Fruit fly (Drosophila melanogaster): ENCODE results near the gene CG34328.

CG34328 gene

DNA sequence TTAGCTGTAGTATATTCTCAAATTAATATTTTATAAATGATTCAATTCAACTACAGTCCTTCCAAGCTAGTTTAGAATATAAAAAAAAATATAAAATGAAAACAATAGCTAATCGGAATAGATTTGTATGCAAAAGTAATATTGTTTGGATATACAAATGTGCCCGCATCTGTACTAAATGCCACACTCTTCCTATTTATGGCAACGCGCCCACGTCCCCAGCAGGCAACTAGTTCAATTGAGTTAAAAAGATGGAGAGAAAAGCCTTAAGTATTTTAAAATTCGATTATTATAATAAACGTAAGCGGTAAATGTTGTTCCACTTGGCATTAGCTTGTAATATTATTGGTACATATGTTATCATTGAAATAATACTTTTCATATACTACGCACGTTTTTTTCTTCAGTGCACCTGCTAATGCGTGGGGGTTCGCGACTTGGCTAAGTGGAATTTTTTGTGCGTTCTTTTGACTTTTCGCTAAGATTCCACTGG is 5.7 kb upstream of the CG34328 start (continued):
- no peak for TF ChIP-seq nom (GFP tag; optimal IDR thresholded peaks at IDR 0.05)
- peak; percentile 69 for TF ChIP-seq Xbp1 (GFP tag; optimal IDR thresholded peaks at IDR 0.05)
- TF ChIP-seq stc (GFP tag; IDR thresholded peaks at IDR 0.05) = peak; percentile 30; the same call in 1 of the 2 replicates
- peak; percentile 48 for TF ChIP-seq CG10654 (GFP tag; optimal IDR thresholded peaks at IDR 0.05)
- no peak for TF ChIP-seq CG8290 (GFP tag; optimal IDR thresholded peaks at IDR 0.05)
- TF ChIP-seq CG8290 (tag; optimal IDR thresholded peaks at IDR 0.05) = peak in 1 of 2 experiments; percentile 52
- peak; percentile 52 for TF ChIP-seq CG10462 (GFP tag; optimal IDR thresholded peaks at IDR 0.05)
- no peak for TF ChIP-seq chm (GFP tag; IDR thresholded peaks at IDR 0.05)
- peak; percentile 54 for TF ChIP-seq CG1602 (GFP tag; optimal IDR thresholded peaks at IDR 0.05)
- TF ChIP-seq nerfin-1 (tag; optimal IDR thresholded peaks at IDR 0.05) = peak; percentile 64
- peak; percentile 73 for TF ChIP-seq Dbx (GFP tag; IDR thresholded peaks at IDR 0.05)
- no peak for TF ChIP-seq CG7963 (GFP tag; IDR thresholded peaks at IDR 0.05; ENCODE audit: partially characterized antibody)
- peak; percentile 63 for TF ChIP-seq lmd (GFP tag; IDR thresholded peaks at IDR 0.05)
- TF ChIP-seq CG18619 (GFP tag; optimal IDR thresholded peaks at IDR 0.05) = peak; percentile 66
- TF ChIP-seq CG32532 (GFP tag; IDR thresholded peaks at IDR 0.05) = peak; percentile 60; the same call in 1 of the 2 replicates
- TF ChIP-seq B-H2 (GFP tag; optimal IDR thresholded peaks at IDR 0.05) = no peak
- peak; percentile 35 for TF ChIP-seq BtbVII (GFP tag; optimal IDR thresholded peaks at IDR 0.05)
- TF ChIP-seq CG11695 (GFP tag; IDR thresholded peaks at IDR 0.05) = peak; percentile 51; the same call in 2 of the 3 replicates
- peak; percentile 76 for TF ChIP-seq lilli (GFP tag; optimal IDR thresholded peaks at IDR 0.05)
- TF ChIP-seq CG32772 (GFP tag; IDR thresholded peaks at IDR 0.05) = peak; percentile 37; the same call in 1 of the 2 replicates
- peak; percentile 82 for TF ChIP-seq CG12391 (tag; optimal IDR thresholded peaks at IDR 0.05)
- TF ChIP-seq CG6689 (GFP tag; IDR thresholded peaks at IDR 0.05) = peak; percentile 57
- TF ChIP-seq jumu (GFP tag; optimal IDR thresholded peaks at IDR 0.05) = no peak
- no peak for TF ChIP-seq CG7372 (GFP tag; IDR thresholded peaks at IDR 0.05)
- no peak for TF ChIP-seq Taf1 (GFP tag; IDR thresholded peaks at IDR 0.05)
- peak; percentile 59 for TF ChIP-seq oc (tag; optimal IDR thresholded peaks at IDR 0.05)
- peak; percentile 39; the same call in 1 of the 2 replicates for TF ChIP-seq esg (GFP tag; conservative IDR thresholded peaks at IDR 0.05)
- peak; percentile 49 for TF ChIP-seq zfh2 (GFP tag; optimal IDR thresholded peaks at IDR 0.05)
- TF ChIP-seq dmrt11E (tag; optimal IDR thresholded peaks at IDR 0.05) = peak; percentile 43
- peak; percentile 87 for TF ChIP-seq nmo (GFP tag; optimal IDR thresholded peaks at IDR 0.05)
- TF ChIP-seq CG6765 (GFP tag; optimal IDR thresholded peaks at IDR 0.05) = peak; percentile 26
- TF ChIP-seq zen (tag; optimal IDR thresholded peaks at IDR 0.05) = no peak
- TF ChIP-seq crp (GFP tag; optimal IDR thresholded peaks at IDR 0.05) = peak in 1 of 2 experiments; percentile 16
- TF ChIP-seq gfzf (GFP tag; optimal IDR thresholded peaks at IDR 0.05) = no peak
- no peak for TF ChIP-seq CG2202 (tag; optimal IDR thresholded peaks at IDR 0.05)
- peak; percentile 59 for TF ChIP-seq ind (GFP tag; optimal IDR thresholded peaks at IDR 0.05)
- peak; percentile 75 for TF ChIP-seq ATbp (GFP tag; optimal IDR thresholded peaks at IDR 0.05)
- peak; percentile 35 for TF ChIP-seq fd3F (GFP tag; optimal IDR thresholded peaks at IDR 0.05)
- peak; percentile 46 for TF ChIP-seq Bteb2 (GFP tag; optimal IDR thresholded peaks at IDR 0.05)
- peak; percentile 27 for TF ChIP-seq NC2α (GFP tag; optimal IDR thresholded peaks at IDR 0.05)
- no peak for TF ChIP-seq Dll (GFP tag; IDR thresholded peaks at IDR 0.05; ENCODE audit: partially characterized antibody)
- peak; percentile 58 for TF ChIP-seq CG3407 (GFP tag; optimal IDR thresholded peaks at IDR 0.05)
- TF ChIP-seq Hsf (GFP tag; optimal IDR thresholded peaks at IDR 0.05) = peak; percentile 70
- TF ChIP-seq Drgx (GFP tag; IDR thresholded peaks at IDR 0.05) = peak; percentile 48
- TF ChIP-seq CG8089 (GFP tag; optimal IDR thresholded peaks at IDR 0.05) = peak; percentile 43
- no peak for TF ChIP-seq vnd (GFP tag; IDR thresholded peaks at IDR 0.05; ENCODE audit: partially characterized antibody)
- TF ChIP-seq CG8944 (GFP tag; optimal IDR thresholded peaks at IDR 0.05) = peak; percentile 28
- peak; percentile 58 for TF ChIP-seq CG10267 (tag; optimal IDR thresholded peaks at IDR 0.05)
- TF ChIP-seq CG14860 (GFP tag; IDR thresholded peaks at IDR 0.05; ENCODE audit: partially characterized antibody) = no peak
- TF ChIP-seq gem (tag; optimal IDR thresholded peaks at IDR 0.05) = peak; percentile 87

All from whole organism, embryonic.